Fruit fly (Drosophila melanogaster): ENCODE results near the gene Rab3-GEF.

Rab3-GEF gene

dm6 chrX:15156286-15156685, 66.8 kb downstream of the Rab3-GEF start:
- no peak for TF ChIP-seq CG11617 (GFP tag; optimal IDR thresholded peaks at IDR 0.05)
- no peak for TF ChIP-seq CG5204 (GFP tag; optimal IDR thresholded peaks at IDR 0.05)
- TF ChIP-seq cic (GFP tag; optimal IDR thresholded peaks at IDR 0.05), result no peak
- TF ChIP-seq kay (GFP tag; ENCODE audit: borderline replicate concordance), result no peak
- no peak for TF ChIP-seq CG7045 (GFP tag; optimal IDR thresholded peaks at IDR 0.05)
- TF ChIP-seq toe (GFP tag; optimal IDR thresholded peaks at IDR 0.05), result no peak
- TF ChIP-seq cnc (optimal IDR thresholded peaks at IDR 0.05), result no peak
- TF ChIP-seq CG33017 (tag; optimal IDR thresholded peaks at IDR 0.05), result no peak
- no peak for TF ChIP-seq Clk (GFP tag; optimal IDR thresholded peaks at IDR 0.05)
- no peak for TF ChIP-seq Crg-1 (GFP tag; optimal IDR thresholded peaks at IDR 0.05)
- TF ChIP-seq bab1 (GFP tag; optimal IDR thresholded peaks at IDR 0.05), result no peak
- TF ChIP-seq CG12768 (GFP tag; optimal IDR thresholded peaks at IDR 0.05), result no peak

- TF ChIP-seq cnc (optimal IDR thresholded peaks at IDR 0.05) (no peak), cic (GFP tag; optimal IDR thresholded peaks at IDR 0.05) (no peak), CG11617 (GFP tag; optimal IDR thresholded peaks at IDR 0.05) (no peak), CG14711 (tag; optimal IDR thresholded peaks at IDR 0.05) (no peak), toe (GFP tag; optimal IDR thresholded peaks at IDR 0.05) (no peak), bab1 (GFP tag; optimal IDR thresholded peaks at IDR 0.05) (no peak), CG7101 (tag; optimal IDR thresholded peaks at IDR 0.05) (no peak), Mnt (GFP tag; optimal IDR thresholded peaks at IDR 0.05) (no peak), CG1620 (GFP tag; optimal IDR thresholded peaks at IDR 0.05) (no peak), CG12768 (GFP tag; optimal IDR thresholded peaks at IDR 0.05) (no peak), kay (GFP tag; ENCODE audit: borderline replicate concordance) (no peak), pad (GFP tag; optimal IDR thresholded peaks at IDR 0.05) (no peak)
Observed at dm6 chrX:15157230-15157629, 67.7 kb downstream of the Rab3-GEF start.

- no peak for TF ChIP-seq Mnt (GFP tag; optimal IDR thresholded peaks at IDR 0.05)
- TF ChIP-seq cic (GFP tag; optimal IDR thresholded peaks at IDR 0.05), result no peak
- TF ChIP-seq CG11617 (GFP tag; optimal IDR thresholded peaks at IDR 0.05), result no peak
- no peak for TF ChIP-seq cnc (optimal IDR thresholded peaks at IDR 0.05)
- TF ChIP-seq CG7101 (tag; optimal IDR thresholded peaks at IDR 0.05), result no peak
- TF ChIP-seq kay (GFP tag; ENCODE audit: borderline replicate concordance), result no peak
- TF ChIP-seq toe (GFP tag; optimal IDR thresholded peaks at IDR 0.05), result no peak
Observed at dm6 chrX:15162068-15162467, 72.6 kb downstream of the Rab3-GEF start.

dm6 chrX:15162941-15163340, 73.5 kb downstream of the Rab3-GEF start, which contains the start of gene CG9095:
TSS of gene CG9095 (minus strand) at chrX:15163225.
- no peak for TF ChIP-seq Crg-1 (GFP tag; optimal IDR thresholded peaks at IDR 0.05)
- TF ChIP-seq CG1620 (GFP tag; optimal IDR thresholded peaks at IDR 0.05), result no peak
- TF ChIP-seq bab1 (GFP tag; optimal IDR thresholded peaks at IDR 0.05), result no peak
- no peak for TF ChIP-seq CG7101 (tag; optimal IDR thresholded peaks at IDR 0.05)
- no peak for TF ChIP-seq Clk (GFP tag; optimal IDR thresholded peaks at IDR 0.05)
- no peak for TF ChIP-seq toe (GFP tag; optimal IDR thresholded peaks at IDR 0.05)
- TF ChIP-seq CG7045 (GFP tag; optimal IDR thresholded peaks at IDR 0.05), result no peak
- no peak for TF ChIP-seq tj (GFP tag; optimal IDR thresholded peaks at IDR 0.05)
- no peak for TF ChIP-seq Mnt (GFP tag; optimal IDR thresholded peaks at IDR 0.05)
- TF ChIP-seq CG12768 (GFP tag; optimal IDR thresholded peaks at IDR 0.05), result no peak
- TF ChIP-seq CG33017 (tag; optimal IDR thresholded peaks at IDR 0.05), result no peak
- no peak for TF ChIP-seq cic (GFP tag; optimal IDR thresholded peaks at IDR 0.05)
- no peak for TF ChIP-seq kay (GFP tag; ENCODE audit: borderline replicate concordance)
- TF ChIP-seq Hr96 (GFP tag; optimal IDR thresholded peaks at IDR 0.05), result no peak
- no peak for TF ChIP-seq ovo (GFP tag; optimal IDR thresholded peaks at IDR 0.05)
- no peak for TF ChIP-seq CG14711 (tag; optimal IDR thresholded peaks at IDR 0.05)
- TF ChIP-seq pad (GFP tag; optimal IDR thresholded peaks at IDR 0.05), result no peak
- TF ChIP-seq CG5204 (GFP tag; optimal IDR thresholded peaks at IDR 0.05), result no peak
- TF ChIP-seq CG11617 (GFP tag; optimal IDR thresholded peaks at IDR 0.05), result no peak
- TF ChIP-seq cnc (optimal IDR thresholded peaks at IDR 0.05), result no peak
